4 fruit fly cellular contexts compared by ENCODE assay signal in the genomic region with DNA sequence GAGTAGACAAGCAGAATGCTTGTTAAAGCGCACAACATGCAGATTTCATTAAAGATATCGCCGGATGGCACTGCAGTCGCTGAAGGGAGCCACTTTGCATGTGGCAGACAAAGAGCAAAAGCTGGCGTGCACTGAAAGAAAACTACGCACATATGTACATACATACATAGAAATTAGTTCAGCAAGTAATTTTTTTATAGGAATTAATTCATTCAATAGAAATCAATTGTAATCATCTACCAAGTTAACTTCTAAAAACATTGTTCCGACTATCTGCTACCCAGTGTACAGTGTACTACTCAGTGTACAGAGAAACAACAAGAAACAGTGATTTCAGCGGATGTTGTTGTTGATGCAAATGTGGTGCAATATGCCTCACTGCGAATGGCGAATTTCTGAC.
TF ChIP-seq lines count a peak whose summit lies in the region.

No protein-coding gene starts in this region.

- TF ChIP-seq CTCF in whole organism, embryonic (GFP tag; optimal IDR thresholded peaks at IDR 0.05; lab: Kevin White, UChicago), result no peak

TF ChIP-seq in whole organism, embryonic, 481 proteins besides CTCF, POLR2A, EP300 and RAD21:
- no peak for TF ChIP-seq CG10565 (GFP tag; optimal IDR thresholded peaks at IDR 0.05; lab: Kevin White, UChicago)
- no peak for TF ChIP-seq CG4328 (GFP tag; optimal IDR thresholded peaks at IDR 0.05; lab: Kevin White, UChicago)
- peak in 1 of 2 experiments; percentile 77 for TF ChIP-seq bsh (GFP tag; optimal IDR thresholded peaks at IDR 0.05; lab: Kevin White, UChicago)
- peak; percentile 49 for TF ChIP-seq Drgx (GFP tag; IDR thresholded peaks at IDR 0.05; lab: Robert Waterston, UW)
- no peak for TF ChIP-seq ftz-f1 (GFP tag; optimal IDR thresholded peaks at IDR 0.05; lab: Kevin White, UChicago)
- TF ChIP-seq fd64A (GFP tag; optimal IDR thresholded peaks at IDR 0.05; lab: Kevin White, UChicago), result no peak
- TF ChIP-seq CG16813 (GFP tag; IDR thresholded peaks at IDR 0.05; lab: Robert Waterston, UW; ENCODE audit: partially characterized antibody), result 0 out of 3 replicates have a peak, but pooled peaks have one; percentile 35
- TF ChIP-seq CG7271 (tag; optimal IDR thresholded peaks at IDR 0.05; lab: Kevin White, UChicago), result no peak
- no peak for TF ChIP-seq CG2678 (tag; optimal IDR thresholded peaks at IDR 0.05; lab: Kevin White, UChicago)
- 0 out of 2 replicates have a peak, but pooled peaks have one; percentile 33 for TF ChIP-seq nerfin-2 (GFP tag; IDR thresholded peaks at IDR 0.05; lab: Robert Waterston, UW; ENCODE audit: partially characterized antibody)
- TF ChIP-seq sens (GFP tag; lab: Kevin White, UChicago), result peak; percentile 8
- peak; percentile 62 for TF ChIP-seq nom (GFP tag; optimal IDR thresholded peaks at IDR 0.05; lab: Kevin White, UChicago)
- no peak for TF ChIP-seq CG33557 (GFP tag; optimal IDR thresholded peaks at IDR 0.05; lab: Kevin White, UChicago)
- peak; percentile 29; the same call in 1 of the 3 replicates for TF ChIP-seq HLH4C (GFP tag; IDR thresholded peaks at IDR 0.05; lab: Robert Waterston, UW; ENCODE audit: partially characterized antibody)
- TF ChIP-seq cg (GFP tag; optimal IDR thresholded peaks at IDR 0.05; lab: Kevin White, UChicago), result no peak
- 0 out of 3 replicates have a peak, but pooled peaks have one; percentile 33 for TF ChIP-seq CG6791 (GFP tag; IDR thresholded peaks at IDR 0.05; lab: Robert Waterston, UW; ENCODE audit: partially characterized antibody)

TF ChIP-seq in whole organism, prepupa, 60 proteins besides CTCF, POLR2A, EP300 and RAD21 (continues in another document):
- TF ChIP-seq CG6792 (GFP tag; optimal IDR thresholded peaks at IDR 0.05; lab: Kevin White, UChicago), result peak; percentile 68
- TF ChIP-seq Eip75B (GFP tag; optimal IDR thresholded peaks at IDR 0.05; lab: Kevin White, UChicago), result peak; percentile 88
- TF ChIP-seq Sox15 (GFP tag; optimal IDR thresholded peaks at IDR 0.05; lab: Kevin White, UChicago), result peak; percentile 21
- TF ChIP-seq Hr38 (GFP tag; optimal IDR thresholded peaks at IDR 0.05; lab: Kevin White, UChicago), result no peak
- TF ChIP-seq dsx (GFP tag; optimal IDR thresholded peaks at IDR 0.05; lab: Kevin White, UChicago; ENCODE audit: poor library complexity, severe bottlenecking), result peak; percentile 79
- peak; percentile 44 for TF ChIP-seq Met (GFP tag; optimal IDR thresholded peaks at IDR 0.05; lab: Kevin White, UChicago)
- peak; percentile 70 for TF ChIP-seq pdm3 (GFP tag; optimal IDR thresholded peaks at IDR 0.05; lab: Kevin White, UChicago)
- peak; percentile 66 for TF ChIP-seq Lpt (GFP tag; optimal IDR thresholded peaks at IDR 0.05; lab: Kevin White, UChicago)
- peak; percentile 93 for TF ChIP-seq Eip78C (GFP tag; lab: Kevin White, UChicago)
- TF ChIP-seq Gug (GFP tag; IDR thresholded peaks at IDR 0.05; lab: Robert Waterston, UW), result 0 out of 2 replicates have a peak, but pooled peaks have one; percentile 24
- peak; percentile 75 for TF ChIP-seq CG3032 (tag; optimal IDR thresholded peaks at IDR 0.05; lab: Kevin White, UChicago)
- TF ChIP-seq CG3919 (GFP tag; optimal IDR thresholded peaks at IDR 0.05; lab: Kevin White, UChicago), result peak; percentile 80
- TF ChIP-seq Hr4 (GFP tag; optimal IDR thresholded peaks at IDR 0.05; lab: Kevin White, UChicago), result peak; percentile 63
- peak; percentile 67 for TF ChIP-seq CG34406 (GFP tag; optimal IDR thresholded peaks at IDR 0.05; lab: Kevin White, UChicago)
- peak; percentile 38 for TF ChIP-seq Sox102F (GFP tag; optimal IDR thresholded peaks at IDR 0.05; lab: Kevin White, UChicago)
- peak; percentile 65 for TF ChIP-seq CG11762 (GFP tag; optimal IDR thresholded peaks at IDR 0.05; lab: Kevin White, UChicago; ENCODE audit: insufficient read depth)
- TF ChIP-seq achi (GFP tag; optimal IDR thresholded peaks at IDR 0.05; lab: Kevin White, UChicago), result peak; percentile 78
- no peak for TF ChIP-seq Ets21C (GFP tag; optimal IDR thresholded peaks at IDR 0.05; lab: Kevin White, UChicago)
- TF ChIP-seq ss (GFP tag; optimal IDR thresholded peaks at IDR 0.05; lab: Kevin White, UChicago), result peak; percentile 42 to 75
- peak; percentile 64 for TF ChIP-seq CG32006 (GFP tag; optimal IDR thresholded peaks at IDR 0.05; lab: Kevin White, UChicago)
- no peak for TF ChIP-seq CG6854 (GFP tag; optimal IDR thresholded peaks at IDR 0.05; lab: Kevin White, UChicago)
- TF ChIP-seq Eip93F (GFP tag; optimal IDR thresholded peaks at IDR 0.05; lab: Kevin White, UChicago), result no peak

TF ChIP-seq in whole organism, pupa, 21 proteins besides CTCF, POLR2A, EP300 and RAD21:
- TF ChIP-seq CG14655 (GFP tag; optimal IDR thresholded peaks at IDR 0.05; lab: Kevin White, UChicago), result peak; percentile 85
- no peak for TF ChIP-seq EcR (GFP tag; optimal IDR thresholded peaks at IDR 0.05; lab: Kevin White, UChicago)
- TF ChIP-seq rn (GFP tag; IDR thresholded peaks at IDR 0.05; lab: Robert Waterston, UW), result no peak
- TF ChIP-seq CG8159 (tag; optimal IDR thresholded peaks at IDR 0.05; lab: Kevin White, UChicago), result peak; percentile 88
- TF ChIP-seq Snoo (tag; optimal IDR thresholded peaks at IDR 0.05; lab: Kevin White, UChicago), result peak; percentile 16
- TF ChIP-seq CG17806 (tag; optimal IDR thresholded peaks at IDR 0.05; lab: Kevin White, UChicago), result peak; percentile 92
- peak; percentile 39 for TF ChIP-seq CG13204 (GFP tag; optimal IDR thresholded peaks at IDR 0.05; lab: Kevin White, UChicago)
- TF ChIP-seq gl (tag; optimal IDR thresholded peaks at IDR 0.05; lab: Kevin White, UChicago), result peak; percentile 71
- peak; percentile 64 for TF ChIP-seq D1 (tag; optimal IDR thresholded peaks at IDR 0.05; lab: Kevin White, UChicago)
- TF ChIP-seq Ets98B (GFP tag; IDR thresholded peaks at IDR 0.05; lab: Robert Waterston, UW), result peak; percentile 57; the same call in 1 of the 2 replicates
- peak; percentile 75 for TF ChIP-seq CG8301 (tag; optimal IDR thresholded peaks at IDR 0.05; lab: Kevin White, UChicago)
- peak; percentile 53; the same call in 1 of the 3 replicates for TF ChIP-seq CG4496 (GFP tag; IDR thresholded peaks at IDR 0.05; lab: Robert Waterston, UW)
- no peak for TF ChIP-seq CG10348 (GFP tag; IDR thresholded peaks at IDR 0.05; lab: Robert Waterston, UW)
- peak; percentile 86 for TF ChIP-seq CG34367 (tag; optimal IDR thresholded peaks at IDR 0.05; lab: Kevin White, UChicago)
- peak; percentile 58 for TF ChIP-seq Pif1B (GFP tag; optimal IDR thresholded peaks at IDR 0.05; lab: Kevin White, UChicago)
- peak; percentile 88 for TF ChIP-seq CG9948 (tag; optimal IDR thresholded peaks at IDR 0.05; lab: Kevin White, UChicago)
- no peak for TF ChIP-seq CG32121 (GFP tag; IDR thresholded peaks at IDR 0.05; lab: Robert Waterston, UW)
- peak; percentile 57 for TF ChIP-seq Pif1A (GFP tag; optimal IDR thresholded peaks at IDR 0.05; lab: Kevin White, UChicago)
- TF ChIP-seq fd96Ca (GFP tag; IDR thresholded peaks at IDR 0.05; lab: Robert Waterston, UW), result peak; percentile 62; the same call in 1 of the 3 replicates
- peak; percentile 50; the same call in 1 of the 2 replicates for TF ChIP-seq CG12605 (GFP tag; IDR thresholded peaks at IDR 0.05; lab: Robert Waterston, UW)
- TF ChIP-seq CG15710 (tag; optimal IDR thresholded peaks at IDR 0.05; lab: Kevin White, UChicago), result peak; percentile 84

TF ChIP-seq in whole organism, wandering third instar larva, 38 proteins besides CTCF, POLR2A, EP300 and RAD21:
- TF ChIP-seq Myc (optimal IDR thresholded peaks at IDR 0.05; lab: Kevin White, UChicago), result no peak
- TF ChIP-seq CG9705 (GFP tag; optimal IDR thresholded peaks at IDR 0.05; lab: Kevin White, UChicago), result no peak
- TF ChIP-seq fru (GFP tag; optimal IDR thresholded peaks at IDR 0.05; lab: Kevin White, UChicago), result peak; percentile 17
- no peak for TF ChIP-seq lola (GFP tag; optimal IDR thresholded peaks at IDR 0.05; lab: Kevin White, UChicago)
- TF ChIP-seq Rel (GFP tag; optimal IDR thresholded peaks at IDR 0.05; lab: Kevin White, UChicago), result no peak
- no peak for TF ChIP-seq Rel (tag; optimal IDR thresholded peaks at IDR 0.05; lab: Kevin White, UChicago)
- no peak for TF ChIP-seq br (GFP tag; optimal IDR thresholded peaks at IDR 0.05; lab: Kevin White, UChicago)
- no peak for TF ChIP-seq HLH106 (tag; optimal IDR thresholded peaks at IDR 0.05; lab: Kevin White, UChicago)
- TF ChIP-seq h (GFP tag; optimal IDR thresholded peaks at IDR 0.05; lab: Kevin White, UChicago), result peak; percentile 8
- TF ChIP-seq Dfd (GFP tag; optimal IDR thresholded peaks at IDR 0.05; lab: Kevin White, UChicago), result no peak
- no peak for TF ChIP-seq N (GFP tag; optimal IDR thresholded peaks at IDR 0.05; lab: Kevin White, UChicago)
- TF ChIP-seq psq (GFP tag; optimal IDR thresholded peaks at IDR 0.05; lab: Kevin White, UChicago), result no peak
- TF ChIP-seq foxo (GFP tag; optimal IDR thresholded peaks at IDR 0.05; lab: Kevin White, UChicago), result peak in 1 of 2 experiments; percentile 26
- no peak for TF ChIP-seq Sp1 (GFP tag; optimal IDR thresholded peaks at IDR 0.05; lab: Kevin White, UChicago)
- no peak for TF ChIP-seq Hnf4 (GFP tag; optimal IDR thresholded peaks at IDR 0.05; lab: Kevin White, UChicago)
- peak; percentile 11 for TF ChIP-seq OdsH (GFP tag; optimal IDR thresholded peaks at IDR 0.05; lab: Kevin White, UChicago)
- TF ChIP-seq Hr83 (GFP tag; optimal IDR thresholded peaks at IDR 0.05; lab: Kevin White, UChicago; ENCODE audit: poor library complexity, severe bottlenecking), result no peak
- no peak for TF ChIP-seq tai (GFP tag; optimal IDR thresholded peaks at IDR 0.05; lab: Kevin White, UChicago)
- no peak for TF ChIP-seq Mio (GFP tag; optimal IDR thresholded peaks at IDR 0.05; lab: Kevin White, UChicago)
- no peak for TF ChIP-seq Dif (GFP tag; optimal IDR thresholded peaks at IDR 0.05; lab: Kevin White, UChicago; ENCODE audit: partially characterized antibody)
- TF ChIP-seq woc (GFP tag; optimal IDR thresholded peaks at IDR 0.05; lab: Kevin White, UChicago), result no peak
- TF ChIP-seq Abd-B (GFP tag; optimal IDR thresholded peaks at IDR 0.05; lab: Kevin White, UChicago), result no peak
- no peak for TF ChIP-seq Jra (GFP tag; optimal IDR thresholded peaks at IDR 0.05; lab: Kevin White, UChicago)
- TF ChIP-seq ey (GFP tag; optimal IDR thresholded peaks at IDR 0.05; lab: Kevin White, UChicago), result peak; percentile 15
- TF ChIP-seq rgr (GFP tag; optimal IDR thresholded peaks at IDR 0.05; lab: Kevin White, UChicago), result peak; percentile 23

Comparison
In these comparisons a context has a peak if more than half of its experiments do, and no peak if none do; other contexts are left out.
1. Of the 7 proteins assayed by ChIP-seq in both whole organism, embryonic and whole organism, prepupa: peak only in whole organism, embryonic: none; only in whole organism, prepupa: CG16779, Gug, Hr39, Lpt and Sox102F; in both: none; in neither: 2.